Worm (Caenorhabditis elegans) whole organism, L4 larva: Measurements from ENCODE around the gene fust-1.

Experiments
- F10B5.3 ChIP-seq: sonication (generic microtip); optimal IDR thresholded peaks from 2 replicates; lab custom pipeline; 2016; ENCODE audit warnings: mild to moderate bottlenecking, missing genetic modification characterization, missing compliant biosample characterization
- F37D6.2 ChIP-seq: sonication (generic microtip); optimal IDR thresholded peaks from 2 replicates; lab custom pipeline; 2016; ENCODE audit warnings: mild to moderate bottlenecking, missing genetic modification characterization, missing compliant biosample characterization
- F44E2.7 ChIP-seq: fragments of 200-800 bp; sonication (Bioruptor generic); IDR thresholded peaks from 2 replicates; pipeline ENCODE4 v2.1.2; 2022; ENCODE audit warnings: missing genetic modification characterization, missing compliant biosample characterization
- F49E8.2 ChIP-seq: sonication (generic microtip); optimal IDR thresholded peaks from 2 replicates; lab custom pipeline; 2016; ENCODE audit warnings: missing compliant biosample characterization, mild to moderate bottlenecking, missing genetic modification characterization, borderline replicate concordance
- T26A8.4 ChIP-seq: fragments of 200-800 bp; sonication (Bioruptor generic); IDR thresholded peaks from 2 replicates; pipeline ENCODE4 v1.3.6; 2022; ENCODE audit warnings: missing genetic modification characterization, missing compliant biosample characterization
- Y105C5A.15 ChIP-seq: fragments of 200-800 bp; sonication (Bioruptor generic); IDR thresholded peaks from 2 replicates; pipeline ENCODE4 v1.3.6; 2022; ENCODE audit warnings: missing genetic modification characterization, missing compliant biosample characterization
- Y48G9A.11 ChIP-seq: fragments of 200-800 bp; sonication (Bioruptor generic); IDR thresholded peaks from 2 replicates; pipeline ENCODE4 v1.3.6; 2022; ENCODE audit warnings: missing genetic modification reagents, missing genetic modification characterization, missing compliant biosample characterization
- ZK546.5 ChIP-seq, 2 experiments: sonication (generic microtip); optimal IDR thresholded peaks; 2 replicates each; lab custom pipeline; 2017; ENCODE audit warnings: missing biosample characterization in 2 of 2, missing genetic modification characterization in 2 of 2
- aha-1 ChIP-seq: fragments of 150-350 bp; peaks from one replicate; lab custom pipeline; 2014; ENCODE audit warnings: missing biosample characterization, missing genetic modification characterization
- arid-1 ChIP-seq: fragments of 200-800 bp; sonication (Bioruptor generic); conservative IDR thresholded peaks from 2 replicates; pipeline ENCODE4 v1.3.6; 2022; ENCODE audit warnings: missing genetic modification reagents, missing genetic modification characterization, missing compliant biosample characterization
- attf-4 ChIP-seq: sonication (generic microtip); optimal IDR thresholded peaks from 3 replicates; lab custom pipeline; 2017; ENCODE audit warnings: missing biosample characterization, missing genetic modification characterization
- ceh-28 ChIP-seq: fragments of 150-350 bp; optimal IDR thresholded peaks from 2 replicates; lab custom pipeline; 2014; ENCODE audit warnings: missing biosample characterization, missing genetic modification reagents, missing genetic modification characterization
- ceh-62 ChIP-seq: sonication (generic microtip); optimal IDR thresholded peaks from 2 replicates; lab custom pipeline; 2017; ENCODE audit warnings: missing biosample characterization, missing genetic modification characterization
- cey-2 ChIP-seq: sonication (generic microtip); optimal IDR thresholded peaks from 3 replicates; lab custom pipeline; 2017; ENCODE audit warnings: missing genetic modification characterization, mild to moderate bottlenecking, missing compliant biosample characterization, antibody characterized with exemption, borderline replicate concordance; ENCODE audit not compliant: insufficient read depth
- ctbp-1 ChIP-seq: fragments of 200-800 bp; sonication (Bioruptor generic); IDR thresholded peaks from 2 replicates; pipeline ENCODE4 v1.3.6; 2022; ENCODE audit warnings: missing genetic modification reagents, missing genetic modification characterization, missing compliant biosample characterization
- daf-12 ChIP-seq: fragments of 150-350 bp; optimal IDR thresholded peaks from 2 replicates; lab custom pipeline; 2014; ENCODE audit warnings: missing biosample characterization, missing genetic modification reagents, missing genetic modification characterization
- daf-16 ChIP-seq, 3 experiments: sonication (generic microtip); optimal IDR thresholded peaks; 2 replicates each; lab custom pipeline; 2016 to 2017; ENCODE audit warnings: missing genetic modification characterization in 3 of 3, missing genetic modification reagents in 3 of 3, mild to moderate bottlenecking in 2 of 3, missing compliant biosample characterization in 2 of 3, missing biosample characterization in 1 of 3, moderate library complexity in 1 of 3
- dmd-9 ChIP-seq: fragments of 200-800 bp; sonication (Bioruptor generic); IDR thresholded peaks from 2 replicates; pipeline ENCODE4 v1.3.6; 2022; ENCODE audit warnings: missing genetic modification reagents, missing genetic modification characterization, missing compliant biosample characterization
- dpl-1 ChIP-seq: fragments of 150-350 bp; optimal IDR thresholded peaks from 2 replicates; lab custom pipeline; 2014; ENCODE audit warnings: missing biosample characterization, missing genetic modification reagents, missing genetic modification characterization
- egl-43 ChIP-seq: fragments of 200-800 bp; sonication (Bioruptor generic); IDR thresholded peaks from 2 replicates; pipeline ENCODE4 v1.3.6; 2022; ENCODE audit warnings: missing genetic modification reagents, missing genetic modification characterization, missing compliant biosample characterization
- fkh-10 ChIP-seq: fragments of 150-350 bp; optimal IDR thresholded peaks from 2 replicates; lab custom pipeline; 2014; ENCODE audit warnings: missing biosample characterization, missing genetic modification reagents, missing genetic modification characterization
- hlh-11 ChIP-seq: fragments of 200-800 bp; sonication (Bioruptor generic); optimal IDR thresholded peaks from 2 replicates; lab custom pipeline; 2018; ENCODE audit warnings: mild to moderate bottlenecking, missing genetic modification characterization, missing compliant biosample characterization
- hlh-30 ChIP-seq: sonication (generic microtip); optimal IDR thresholded peaks from 2 replicates; lab custom pipeline; 2017; ENCODE audit warnings: antibody characterized with exemption, mild to moderate bottlenecking, missing genetic modification characterization, missing compliant biosample characterization; ENCODE audit not compliant: insufficient read depth
- hmg-1.1 ChIP-seq: fragments of 200-800 bp; sonication (Bioruptor generic); IDR thresholded peaks from 2 replicates; pipeline ENCODE4 v1.3.6; 2022; ENCODE audit warnings: missing genetic modification reagents, missing genetic modification characterization, missing compliant biosample characterization
- jun-1 ChIP-seq: fragments of 150-350 bp; optimal IDR thresholded peaks from 2 replicates; lab custom pipeline; 2014; ENCODE audit warnings: missing biosample characterization, missing genetic modification reagents, missing genetic modification characterization
- lin-13 ChIP-seq: fragments of 150-350 bp; optimal IDR thresholded peaks from 2 replicates; lab custom pipeline; 2014; ENCODE audit warnings: missing biosample characterization, missing genetic modification reagents, missing genetic modification characterization
- lin-15B ChIP-seq: fragments of 150-350 bp; sonication (generic microtip); optimal IDR thresholded peaks from 3 replicates; lab custom pipeline; 2014; ENCODE audit warnings: missing biosample characterization, missing genetic modification characterization
- lin-29 ChIP-seq: fragments of 200-800 bp; sonication (Bioruptor generic); IDR thresholded peaks from 2 replicates; pipeline ENCODE4 v1.3.6; 2022; ENCODE audit warnings: missing genetic modification reagents, missing genetic modification characterization, missing compliant biosample characterization
- lin-39 ChIP-seq: fragments of 150-350 bp; optimal IDR thresholded peaks from 2 replicates; lab custom pipeline; 2014; ENCODE audit warnings: missing biosample characterization, missing genetic modification reagents, missing genetic modification characterization
- lsy-2 ChIP-seq, 2 experiments: fragments of 150-350 bp in 1 of 2; sonication (generic microtip) in 1 of 2; optimal IDR thresholded peaks; 2 replicates each; lab custom pipeline; 2014 to 2017; ENCODE audit warnings: missing biosample characterization in 2 of 2, missing genetic modification characterization in 2 of 2
- mdl-1 ChIP-seq, 2 experiments: fragments of 150-350 bp in 1 of 2; sonication (generic microtip) in 1 of 2; optimal IDR thresholded peaks; 2 replicates each; lab custom pipeline; 2014 to 2017; ENCODE audit warnings: missing biosample characterization in 2 of 2, missing genetic modification characterization in 2 of 2
- mdt-29 ChIP-seq: fragments of 200-800 bp; sonication (Bioruptor generic); IDR thresholded peaks from 2 replicates; pipeline ENCODE4 v1.3.6; 2022; ENCODE audit warnings: missing genetic modification reagents, missing genetic modification characterization, missing compliant biosample characterization
- mep-1 ChIP-seq: fragments of 150-350 bp; sonication (generic microtip); optimal IDR thresholded peaks from 3 replicates; lab custom pipeline; 2014; ENCODE audit warnings: missing biosample characterization, missing genetic modification characterization
- mes-2 ChIP-seq: sonication (generic microtip); optimal IDR thresholded peaks from 2 replicates; lab custom pipeline; 2016; ENCODE audit warnings: missing genotype, mild to moderate bottlenecking, missing genetic modification characterization, missing compliant biosample characterization; ENCODE audit not compliant: poor library complexity, severe bottlenecking
- mxl-3 ChIP-seq: fragments of 200-800 bp; sonication (Bioruptor generic); optimal IDR thresholded peaks from 2 replicates; lab custom pipeline; 2018; ENCODE audit warnings: mild to moderate bottlenecking, missing genetic modification characterization, missing compliant biosample characterization
- nhr-102 ChIP-seq: sonication (generic microtip); optimal IDR thresholded peaks from 2 replicates; lab custom pipeline; 2016; ENCODE audit warnings: mild to moderate bottlenecking, missing genetic modification characterization, moderate library complexity, missing compliant biosample characterization
- nhr-25 ChIP-seq: sonication (generic microtip); optimal IDR thresholded peaks from 2 replicates; lab custom pipeline; 2017; ENCODE audit warnings: missing genetic modification characterization, mild to moderate bottlenecking, missing compliant biosample characterization, antibody characterized with exemption, moderate library complexity, borderline replicate concordance; ENCODE audit not compliant: insufficient read depth
- nhr-28 ChIP-seq: fragments of 150-350 bp; optimal IDR thresholded peaks from 2 replicates; lab custom pipeline; 2014; ENCODE audit warnings: missing biosample characterization, missing genetic modification characterization
- nhr-77 ChIP-seq: fragments of 150-350 bp; optimal IDR thresholded peaks from 2 replicates; lab custom pipeline; 2014; ENCODE audit warnings: missing biosample characterization, missing genetic modification characterization
- php-3 ChIP-seq: fragments of 200-800 bp; sonication (Bioruptor generic); IDR thresholded peaks from 2 replicates; pipeline ENCODE4 v1.3.6; 2022; ENCODE audit warnings: missing genetic modification reagents, missing genetic modification characterization, missing compliant biosample characterization
- snpc-4 ChIP-seq: fragments of 150-350 bp; optimal IDR thresholded peaks from 2 replicates; lab custom pipeline; 2014; ENCODE audit warnings: missing biosample characterization, missing genetic modification characterization
- tra-1 ChIP-seq: fragments of 200-800 bp; sonication (Bioruptor generic); IDR thresholded peaks from 2 replicates; pipeline ENCODE4 v1.3.6; 2022; ENCODE audit warnings: missing genetic modification reagents, missing genetic modification characterization, missing compliant biosample characterization
- unc-39 ChIP-seq: sonication (generic microtip); optimal IDR thresholded peaks from 2 replicates; lab custom pipeline; 2017; ENCODE audit warnings: missing biosample characterization, missing genetic modification characterization
- unc-62 ChIP-seq, 3 experiments: fragments of 150-350 bp in 1 of 3; sonication (generic microtip); optimal IDR thresholded peaks in 2 of 3; peaks in 1 of 3; 1 replicate in 1 of 3; 2 replicates in 2 of 3; lab custom pipeline; 2014 to 2017; ENCODE audit warnings: missing biosample characterization in 3 of 3, missing genetic modification characterization in 3 of 3, missing genetic modification reagents in 3 of 3, missing genotype in 1 of 3
- ztf-11 ChIP-seq: fragments of 150-350 bp; optimal IDR thresholded peaks from 2 replicates; lab custom pipeline; 2014; ENCODE audit warnings: missing biosample characterization, missing genetic modification characterization

The fust-1 gene

DNA sequence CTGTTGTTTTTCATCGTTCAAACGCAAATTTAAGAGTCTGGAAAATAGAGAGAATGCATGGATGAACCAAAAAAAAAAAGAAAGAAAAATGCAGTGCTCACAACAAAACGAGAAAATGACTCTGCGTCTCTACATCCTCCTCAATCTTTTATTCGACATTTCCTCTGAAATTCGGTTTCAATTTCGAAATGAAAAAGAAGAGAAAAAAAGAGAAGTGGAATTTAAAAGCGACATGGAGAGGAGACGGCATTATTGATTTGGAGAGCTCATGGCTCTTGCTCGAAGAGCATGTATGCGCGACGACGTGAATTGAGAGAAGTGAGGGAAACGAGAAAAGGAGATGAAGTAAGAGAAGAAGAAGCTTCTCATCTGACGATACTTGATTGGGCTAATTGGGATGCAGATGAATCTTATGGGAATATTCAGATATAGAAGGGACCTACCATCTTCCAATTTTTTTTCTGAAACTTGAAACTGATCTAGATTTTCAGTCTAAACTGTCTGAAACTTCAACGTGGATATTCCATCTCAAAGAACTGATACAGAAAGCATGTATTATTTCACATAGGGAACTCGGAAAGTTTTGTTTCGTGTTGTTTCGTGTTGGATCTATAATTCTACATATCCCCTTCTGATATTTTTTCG is 41.2 kb upstream of the fust-1 start:
- TF ChIP-seq ceh-62 (tag; lab: Kevin White, UChicago) (no peak), ztf-11 (tag; lab: Kevin White, UChicago) (no peak), unc-62 (GFP tag; optimal IDR thresholded peaks at IDR 0.05 in 1 of 2; lab: Kevin White, UChicago) (peak in 1 of 2 experiments; percentile 95), unc-62 (tag; optimal IDR thresholded peaks at IDR 0.05; lab: Kevin White, UChicago) (no peak), ZK546.5 (tag; optimal IDR thresholded peaks at IDR 0.05; lab: Kevin White, UChicago) (no peak), hmg-1.1 (0 out of 2 replicates have a peak, but pooled peaks have one; percentile 9), lin-39 (tag; lab: Kevin White, UChicago) (no peak), jun-1 (no peak), lin-29 (GFP tag; lab: Robert Waterston, UW) (no peak), snpc-4 (tag; lab: Kevin White, UChicago) (no peak), cey-2 (tag; lab: Kevin White, UChicago) (no peak), T26A8.4 (GFP tag; lab: Robert Waterston, UW) (no peak), lsy-2 (tag; optimal IDR thresholded peaks at IDR 0.05; lab: Kevin White, UChicago) (peak in 1 of 2 experiments; percentile 53), daf-16 (GFP tag; optimal IDR thresholded peaks at IDR 0.05; lab: Kevin White, UChicago) (no peak), daf-16 (tag; optimal IDR thresholded peaks at IDR 0.05; lab: Kevin White, UChicago) (no peak), fkh-10 (GFP tag; lab: Kevin White, UChicago) (peak; percentile 45), mdl-1 (tag; optimal IDR thresholded peaks at IDR 0.05; lab: Kevin White, UChicago) (no peak), mep-1 (tag; lab: Kevin White, UChicago) (no peak)

DNA sequence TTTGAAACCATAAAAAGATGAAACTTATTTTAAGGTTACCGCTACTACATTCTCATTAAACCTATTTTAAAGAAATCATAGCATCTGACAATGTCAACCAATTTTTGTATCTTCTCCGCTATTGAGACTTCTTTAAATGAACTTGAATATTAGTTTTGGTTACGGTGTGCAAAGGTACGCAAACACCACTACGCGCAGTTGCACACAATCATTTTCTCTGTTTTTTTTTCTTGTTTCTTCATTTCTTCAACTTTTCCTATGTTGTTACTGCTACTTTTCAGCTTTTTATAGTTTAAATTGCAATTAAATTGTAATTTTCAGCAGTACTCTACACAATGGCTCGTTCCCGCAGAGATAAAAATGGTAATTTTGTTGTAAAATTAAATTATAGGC is 40.7 kb upstream of the fust-1 start, which contains the start of gene F10E7.5:
TSS of gene F10E7.5 (plus strand) at position 322 of the 393 bp plus-strand sequence.
- TF ChIP-seq nhr-28 (tag; lab: Kevin White, UChicago) (peak; percentile 33), ceh-62 (tag; lab: Kevin White, UChicago) (no peak), F44E2.7 (GFP tag; lab: Robert Waterston, UW) (no peak), lin-39 (tag; lab: Kevin White, UChicago) (no peak), F10B5.3 (tag; lab: Kevin White, UChicago) (no peak), mes-2 (peak; percentile 72), hlh-11 (tag; lab: Kevin White, UChicago) (peak; percentile 3), unc-39 (no peak), egl-43 (no peak), hlh-30 (tag; lab: Kevin White, UChicago) (peak; percentile 7), nhr-102 (tag; lab: Kevin White, UChicago) (no peak), daf-12 (tag; lab: Kevin White, UChicago) (no peak), dpl-1 (GFP tag; lab: Kevin White, UChicago) (peak; percentile 25), unc-62 (GFP tag; optimal IDR thresholded peaks at IDR 0.05 in 1 of 2; lab: Kevin White, UChicago) (no peak), unc-62 (tag; optimal IDR thresholded peaks at IDR 0.05; lab: Kevin White, UChicago) (no peak), lin-13 (GFP tag; lab: Kevin White, UChicago) (peak; percentile 15), F49E8.2 (no peak), lsy-2 (tag; optimal IDR thresholded peaks at IDR 0.05; lab: Kevin White, UChicago) (peak; percentile 92 to 99), jun-1 (no peak), ceh-28 (tag; lab: Kevin White, UChicago) (no peak), attf-4 (no peak), tra-1 (GFP tag; lab: Robert Waterston, UW) (no peak), mdt-29 (GFP tag; lab: Robert Waterston, UW) (no peak), hmg-1.1 (0 out of 2 replicates have a peak, but pooled peaks have one; percentile 17), dmd-9 (no peak), ctbp-1 (GFP tag; lab: Robert Waterston, UW) (no peak), Y105C5A.15 (GFP tag; lab: Robert Waterston, UW) (no peak), lin-29 (GFP tag; lab: Robert Waterston, UW) (no peak), mxl-3 (no peak), ztf-11 (tag; lab: Kevin White, UChicago) (no peak), nhr-77 (tag; lab: Kevin White, UChicago) (no peak), php-3 (GFP tag; lab: Robert Waterston, UW) (no peak), arid-1 (no peak; the same call in 1 of the 2 replicates), nhr-25 (tag; lab: Kevin White, UChicago) (no peak), aha-1 (tag; lab: Kevin White, UChicago) (no peak), F37D6.2 (tag; lab: Kevin White, UChicago) (no peak), Y48G9A.11 (GFP tag; lab: Robert Waterston, UW) (no peak), daf-16 (GFP tag; optimal IDR thresholded peaks at IDR 0.05; lab: Kevin White, UChicago) (no peak), daf-16 (tag; optimal IDR thresholded peaks at IDR 0.05; lab: Kevin White, UChicago) (peak; percentile 13), lin-15B (tag; lab: Kevin White, UChicago) (no peak)
